Worm (Caenorhabditis elegans) whole organism, early embryonic: ENCODE data around the gene Y37D8A.8.

ENCODE experiments used
- aly-1 ChIP-seq: sonication (generic microtip); optimal IDR thresholded peaks from 2 replicates; lab custom pipeline; 2016; ENCODE audit warnings: missing genetic modification characterization, missing compliant biosample characterization
- ama-1 ChIP-seq: fragments of 150-350 bp; optimal IDR thresholded peaks from 2 replicates; lab custom pipeline; 2014
- ceh-36 ChIP-seq: sonication (generic microtip); optimal IDR thresholded peaks from 2 replicates; lab custom pipeline; 2016; ENCODE audit warnings: missing genetic modification characterization, inconsistent platforms, missing compliant biosample characterization
- ets-7 ChIP-seq: sonication (generic microtip); optimal IDR thresholded peaks from 2 replicates; lab custom pipeline; 2016; ENCODE audit warnings: missing genotype, missing genetic modification characterization, missing compliant biosample characterization
- flt-1 ChIP-seq: fragments of 200-800 bp; sonication (Bioruptor generic); IDR thresholded peaks from 2 replicates; pipeline ENCODE4 v1.3.6; 2022; ENCODE audit warnings: missing genetic modification characterization, missing compliant biosample characterization
- hmg-4 ChIP-seq: fragments of 200-800 bp; sonication (Bioruptor generic); optimal IDR thresholded peaks from 2 replicates; lab custom pipeline; 2018; ENCODE audit warnings: mild to moderate bottlenecking, missing genetic modification characterization, missing compliant biosample characterization
- hnd-1 ChIP-seq: sonication (generic microtip); optimal IDR thresholded peaks from 2 replicates; lab custom pipeline; 2016; ENCODE audit warnings: missing genetic modification characterization, missing compliant biosample characterization
- scrt-1 ChIP-seq: fragments of 200-800 bp; sonication (Bioruptor generic); IDR thresholded peaks from 2 replicates; pipeline ENCODE4 v1.3.6; 2022; ENCODE audit warnings: missing genetic modification characterization, missing compliant biosample characterization
- tbx-37 ChIP-seq: fragments of 200-800 bp; sonication (Bioruptor generic); conservative IDR thresholded peaks from 2 replicates; pipeline ENCODE4 v1.3.6; 2022; ENCODE audit warnings: missing genetic modification reagents, missing genetic modification characterization, missing compliant biosample characterization

DNA sequence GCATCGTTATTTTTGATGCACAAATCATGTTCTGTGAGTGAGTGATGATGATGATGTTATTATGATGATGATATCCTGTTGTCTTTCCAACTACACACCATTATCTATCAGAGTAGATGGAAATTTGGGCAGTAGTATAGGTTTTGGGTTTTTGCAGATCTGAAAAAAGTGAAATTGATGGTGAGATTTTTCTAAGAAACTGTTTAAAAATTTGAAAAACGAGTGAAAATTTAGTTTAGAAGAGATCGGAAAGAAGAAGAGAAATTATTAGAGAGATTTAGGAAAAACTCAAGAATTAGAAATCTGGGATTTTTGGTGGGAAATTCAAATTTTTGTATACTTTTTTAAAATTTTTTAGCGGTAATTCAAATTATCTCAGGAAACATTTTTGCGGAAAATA, 26.8 kb downstream of the Y37D8A.8 start, which contains the start of the genes Y37D8A.29 and unc-71:
- no peak for TF ChIP-seq ets-7 (tag; lab: Kevin White, UChicago)
- no peak for TF ChIP-seq hnd-1 (tag; lab: Kevin White, UChicago)
- TF ChIP-seq scrt-1 (GFP tag; lab: Robert Waterston, UW): no peak
- no peak for TF ChIP-seq ceh-36
- TF ChIP-seq tbx-37 (GFP tag; lab: Robert Waterston, UW): no peak
- no peak for TF ChIP-seq ama-1 (lab: Kevin White, UChicago)
- no peak for TF ChIP-seq hmg-4 (GFP tag; lab: Kevin White, UChicago)
- TF ChIP-seq flt-1 (GFP tag; lab: Robert Waterston, UW): no peak
- TF ChIP-seq aly-1: no peak
